Worm (Caenorhabditis elegans) whole organism, L4 larva: ENCODE results near the gene K09E9.3.
A peak's percentile ranks its signal among the peaks of the same experiment; 100 is the strongest.

ENCODE experiments used
- D1046.2 ChIP-seq: fragments of 200-800 bp; sonication (Bioruptor generic); IDR thresholded peaks from 2 replicates; pipeline ENCODE4 v1.3.6; 2022; ENCODE audit warnings: missing genetic modification characterization, missing compliant biosample characterization
- F10B5.3 ChIP-seq: sonication (generic microtip); optimal IDR thresholded peaks from 2 replicates; lab custom pipeline; 2016; ENCODE audit warnings: mild to moderate bottlenecking, missing genetic modification characterization, missing compliant biosample characterization
- F26F4.8 ChIP-seq: fragments of 200-800 bp; sonication (Bioruptor generic); conservative IDR thresholded peaks from 2 replicates; pipeline ENCODE4 v1.3.6; 2022; ENCODE audit warnings: missing genetic modification characterization, missing compliant biosample characterization
- F44E2.7 ChIP-seq: fragments of 200-800 bp; sonication (Bioruptor generic); IDR thresholded peaks from 2 replicates; pipeline ENCODE4 v2.1.2; 2022; ENCODE audit warnings: missing genetic modification characterization, missing compliant biosample characterization
- T20F7.1 ChIP-seq: fragments of 200-800 bp; sonication (Bioruptor generic); optimal IDR thresholded peaks from 2 replicates; lab custom pipeline; 2018; ENCODE audit warnings: mild to moderate bottlenecking, missing genetic modification characterization, missing compliant biosample characterization
- Y75B8A.6 ChIP-seq: fragments of 200-800 bp; sonication (Bioruptor generic); IDR thresholded peaks from 2 replicates; pipeline ENCODE4 v1.3.6; 2022; ENCODE audit warnings: missing genetic modification reagents, missing genetic modification characterization, missing compliant biosample characterization
- aha-1 ChIP-seq: fragments of 150-350 bp; peaks from one replicate; lab custom pipeline; 2014; ENCODE audit warnings: missing biosample characterization, missing genetic modification characterization
- aly-2 ChIP-seq: sonication (generic microtip); optimal IDR thresholded peaks from 2 replicates; lab custom pipeline; 2018; ENCODE audit warnings: missing biosample characterization, missing genetic modification characterization
- arid-1 ChIP-seq: fragments of 200-800 bp; sonication (Bioruptor generic); conservative IDR thresholded peaks from 2 replicates; pipeline ENCODE4 v1.3.6; 2022; ENCODE audit warnings: missing genetic modification reagents, missing genetic modification characterization, missing compliant biosample characterization
- attf-4 ChIP-seq: sonication (generic microtip); optimal IDR thresholded peaks from 3 replicates; lab custom pipeline; 2017; ENCODE audit warnings: missing biosample characterization, missing genetic modification characterization
- ceh-82 ChIP-seq: sonication (generic microtip); optimal IDR thresholded peaks from 2 replicates; lab custom pipeline; 2017; ENCODE audit warnings: missing biosample characterization, missing genetic modification characterization
- ces-1 ChIP-seq: fragments of 150-350 bp; sonication (generic microtip); optimal IDR thresholded peaks from 4 replicates; lab custom pipeline; 2014; ENCODE audit warnings: missing biosample characterization, missing genetic modification reagents, missing genetic modification characterization
- daf-12 ChIP-seq: fragments of 150-350 bp; optimal IDR thresholded peaks from 2 replicates; lab custom pipeline; 2014; ENCODE audit warnings: missing biosample characterization, missing genetic modification reagents, missing genetic modification characterization
- dmd-6 ChIP-seq: fragments of 200-800 bp; sonication (Bioruptor generic); IDR thresholded peaks from 2 replicates; pipeline ENCODE4 v1.3.6; 2022; ENCODE audit warnings: missing genetic modification reagents, missing genetic modification characterization, missing compliant biosample characterization
- dmd-8 ChIP-seq: fragments of 200-800 bp; sonication (Bioruptor generic); IDR thresholded peaks from 2 replicates; pipeline ENCODE4 v1.3.6; 2022; ENCODE audit warnings: missing genetic modification characterization, missing compliant biosample characterization
- dpl-1 ChIP-seq: fragments of 150-350 bp; optimal IDR thresholded peaks from 2 replicates; lab custom pipeline; 2014; ENCODE audit warnings: missing biosample characterization, missing genetic modification reagents, missing genetic modification characterization
- duxl-1 ChIP-seq: sonication (generic microtip); optimal IDR thresholded peaks from 2 replicates; lab custom pipeline; 2016; ENCODE audit warnings: mild to moderate bottlenecking, missing genetic modification characterization, moderate library complexity, missing compliant biosample characterization; ENCODE audit not compliant: poor library complexity
- dve-1 ChIP-seq: sonication (generic microtip); optimal IDR thresholded peaks from 2 replicates; lab custom pipeline; 2017; ENCODE audit warnings: antibody characterized with exemption, mild to moderate bottlenecking, missing genetic modification characterization, missing compliant biosample characterization; ENCODE audit not compliant: insufficient read depth
- egl-27 ChIP-seq: sonication (generic microtip); optimal IDR thresholded peaks from 3 replicates; lab custom pipeline; 2017; ENCODE audit warnings: missing biosample characterization, missing genetic modification reagents, missing genetic modification characterization
- egl-43 ChIP-seq: fragments of 200-800 bp; sonication (Bioruptor generic); IDR thresholded peaks from 2 replicates; pipeline ENCODE4 v1.3.6; 2022; ENCODE audit warnings: missing genetic modification reagents, missing genetic modification characterization, missing compliant biosample characterization
- fkh-10 ChIP-seq: fragments of 150-350 bp; optimal IDR thresholded peaks from 2 replicates; lab custom pipeline; 2014; ENCODE audit warnings: missing biosample characterization, missing genetic modification reagents, missing genetic modification characterization
- gei-8 ChIP-seq: fragments of 200-800 bp; sonication (Bioruptor generic); optimal IDR thresholded peaks from 2 replicates; lab custom pipeline; 2018; ENCODE audit warnings: mild to moderate bottlenecking, missing genetic modification characterization, missing compliant biosample characterization
- hif-1 ChIP-seq, 2 experiments: sonication (generic microtip); optimal IDR thresholded peaks; 2 replicates each; lab custom pipeline; 2016 to 2017; ENCODE audit warnings: missing compliant biosample characterization in 2 of 2, missing genetic modification characterization in 2 of 2, missing genetic modification reagents in 2 of 2, missing genotype in 2 of 2, mild to moderate bottlenecking in 1 of 2
- hlh-11 ChIP-seq: fragments of 200-800 bp; sonication (Bioruptor generic); optimal IDR thresholded peaks from 2 replicates; lab custom pipeline; 2018; ENCODE audit warnings: mild to moderate bottlenecking, missing genetic modification characterization, missing compliant biosample characterization
- jun-1 ChIP-seq: fragments of 150-350 bp; optimal IDR thresholded peaks from 2 replicates; lab custom pipeline; 2014; ENCODE audit warnings: missing biosample characterization, missing genetic modification reagents, missing genetic modification characterization
- lin-13 ChIP-seq: fragments of 150-350 bp; optimal IDR thresholded peaks from 2 replicates; lab custom pipeline; 2014; ENCODE audit warnings: missing biosample characterization, missing genetic modification reagents, missing genetic modification characterization
- lin-29 ChIP-seq: fragments of 200-800 bp; sonication (Bioruptor generic); IDR thresholded peaks from 2 replicates; pipeline ENCODE4 v1.3.6; 2022; ENCODE audit warnings: missing genetic modification reagents, missing genetic modification characterization, missing compliant biosample characterization
- lin-38 ChIP-seq: fragments of 200-800 bp; sonication (Bioruptor generic); IDR thresholded peaks from 2 replicates; pipeline ENCODE4 v1.3.6; 2022; ENCODE audit warnings: missing genetic modification reagents, missing genetic modification characterization, missing compliant biosample characterization
- lir-3 ChIP-seq: sonication (generic microtip); optimal IDR thresholded peaks from 2 replicates; lab custom pipeline; 2016; ENCODE audit warnings: mild to moderate bottlenecking, missing genetic modification characterization, missing compliant biosample characterization
- madf-9 ChIP-seq: fragments of 200-800 bp; sonication (Bioruptor generic); conservative IDR thresholded peaks from 2 replicates; pipeline ENCODE4 v1.3.6; 2022; ENCODE audit warnings: missing genetic modification reagents, missing genetic modification characterization, missing compliant biosample characterization
- mdl-1 ChIP-seq, 2 experiments: fragments of 150-350 bp in 1 of 2; sonication (generic microtip) in 1 of 2; optimal IDR thresholded peaks; 2 replicates each; lab custom pipeline; 2014 to 2017; ENCODE audit warnings: missing biosample characterization in 2 of 2, missing genetic modification characterization in 2 of 2
- mep-1 ChIP-seq: fragments of 150-350 bp; sonication (generic microtip); optimal IDR thresholded peaks from 3 replicates; lab custom pipeline; 2014; ENCODE audit warnings: missing biosample characterization, missing genetic modification characterization
- nhr-10 ChIP-seq: fragments of 150-350 bp; optimal IDR thresholded peaks from 2 replicates; lab custom pipeline; 2014; ENCODE audit warnings: missing biosample characterization, missing genetic modification characterization
- nhr-11 ChIP-seq: fragments of 150-350 bp; optimal IDR thresholded peaks from 2 replicates; lab custom pipeline; 2014; ENCODE audit warnings: missing biosample characterization, missing genetic modification characterization
- nhr-111 ChIP-seq: fragments of 200-800 bp; sonication (Bioruptor generic); optimal IDR thresholded peaks from 2 replicates; lab custom pipeline; 2018; ENCODE audit warnings: mild to moderate bottlenecking, missing genetic modification characterization, missing compliant biosample characterization
- nhr-237 ChIP-seq: sonication (generic microtip); optimal IDR thresholded peaks from 2 replicates; lab custom pipeline; 2017; ENCODE audit warnings: missing biosample characterization, missing genetic modification characterization
- nhr-41 ChIP-seq: fragments of 200-800 bp; sonication (Bioruptor generic); IDR thresholded peaks from 2 replicates; pipeline ENCODE4 v1.3.6; 2022; ENCODE audit warnings: missing genetic modification reagents, missing genetic modification characterization, missing compliant biosample characterization
- nhr-76 ChIP-seq: fragments of 150-350 bp; optimal IDR thresholded peaks from 2 replicates; lab custom pipeline; 2014; ENCODE audit warnings: missing biosample characterization, missing genetic modification characterization
- nhr-77 ChIP-seq: fragments of 150-350 bp; optimal IDR thresholded peaks from 2 replicates; lab custom pipeline; 2014; ENCODE audit warnings: missing biosample characterization, missing genetic modification characterization
- rbr-2 ChIP-seq: sonication (generic microtip); optimal IDR thresholded peaks from 2 replicates; lab custom pipeline; 2016; ENCODE audit warnings: missing genotype, missing genetic modification characterization, missing compliant biosample characterization
- skn-1 ChIP-seq: fragments of 150-350 bp; optimal IDR thresholded peaks from 2 replicates; lab custom pipeline; 2014; ENCODE audit warnings: missing biosample characterization, missing genetic modification characterization
- snpc-4 ChIP-seq: fragments of 150-350 bp; optimal IDR thresholded peaks from 2 replicates; lab custom pipeline; 2014; ENCODE audit warnings: missing biosample characterization, missing genetic modification characterization
- tra-1 ChIP-seq: fragments of 200-800 bp; sonication (Bioruptor generic); IDR thresholded peaks from 2 replicates; pipeline ENCODE4 v1.3.6; 2022; ENCODE audit warnings: missing genetic modification reagents, missing genetic modification characterization, missing compliant biosample characterization
- unc-39 ChIP-seq: sonication (generic microtip); optimal IDR thresholded peaks from 2 replicates; lab custom pipeline; 2017; ENCODE audit warnings: missing biosample characterization, missing genetic modification characterization
- unc-62 ChIP-seq, 3 experiments: fragments of 150-350 bp in 1 of 3; sonication (generic microtip); optimal IDR thresholded peaks in 2 of 3; peaks in 1 of 3; 1 replicate in 1 of 3; 2 replicates in 2 of 3; lab custom pipeline; 2014 to 2017; ENCODE audit warnings: missing biosample characterization in 3 of 3, missing genetic modification characterization in 3 of 3, missing genetic modification reagents in 3 of 3, missing genotype in 1 of 3
- vab-7 ChIP-seq: fragments of 200-800 bp; sonication (Bioruptor generic); IDR thresholded peaks from 2 replicates; pipeline ENCODE4 v1.3.6; 2022; ENCODE audit warnings: missing genetic modification reagents, missing genetic modification characterization, missing compliant biosample characterization
- zag-1 ChIP-seq: fragments of 150-350 bp; optimal IDR thresholded peaks from 2 replicates; lab custom pipeline; 2014; ENCODE audit warnings: missing biosample characterization, missing genetic modification characterization
- zfp-2 ChIP-seq: sonication (generic microtip); optimal IDR thresholded peaks from 2 replicates; lab custom pipeline; 2016; ENCODE audit warnings: mild to moderate bottlenecking, missing genetic modification characterization, missing compliant biosample characterization
- zip-2 ChIP-seq: fragments of 150-350 bp; optimal IDR thresholded peaks from 2 replicates; lab custom pipeline; 2014; ENCODE audit warnings: missing biosample characterization, missing genetic modification characterization

The K09E9.3 gene

ce11 chrX:15616443-15616842 is 2.8 kb upstream of the K09E9.3 start, which contains the start of gene ergi-3 (continued):
- TF ChIP-seq daf-12 (tag; lab: Kevin White, UChicago) (no peak), zip-2 (no peak), madf-9 (GFP tag; lab: Robert Waterston, UW) (no peak), jun-1 (tag; lab: Kevin White, UChicago) (no peak), dmd-8 (GFP tag; lab: Robert Waterston, UW) (no peak), snpc-4 (tag; lab: Kevin White, UChicago) (no peak), zag-1 (tag; lab: Kevin White, UChicago) (no peak), hif-1 (tag; optimal IDR thresholded peaks at IDR 0.05; lab: Kevin White, UChicago) (peak in 1 of 2 experiments; percentile 15), lin-13 (GFP tag; lab: Kevin White, UChicago) (peak; percentile 55), nhr-41 (GFP tag; lab: Robert Waterston, UW) (no peak), D1046.2 (GFP tag; lab: Robert Waterston, UW) (no peak), Y75B8A.6 (GFP tag; lab: Robert Waterston, UW) (no peak), nhr-11 (tag; lab: Kevin White, UChicago) (peak; percentile 3), nhr-77 (tag; lab: Kevin White, UChicago) (peak; percentile 66), lir-3 (no peak), dve-1 (tag; lab: Kevin White, UChicago) (peak; percentile 81), lin-29 (no peak), F44E2.7 (GFP tag; lab: Robert Waterston, UW) (no peak), nhr-10 (tag; lab: Kevin White, UChicago) (no peak), egl-43 (GFP tag; lab: Robert Waterston, UW) (no peak), mdl-1 (tag; optimal IDR thresholded peaks at IDR 0.05; lab: Kevin White, UChicago) (peak in 1 of 2 experiments; percentile 51), zfp-2 (tag; lab: Kevin White, UChicago) (no peak), tra-1 (GFP tag; lab: Robert Waterston, UW) (no peak), gei-8 (GFP tag; lab: Kevin White, UChicago) (no peak), nhr-111 (GFP tag; lab: Kevin White, UChicago) (no peak), ceh-82 (tag; lab: Kevin White, UChicago) (no peak)

DNA sequence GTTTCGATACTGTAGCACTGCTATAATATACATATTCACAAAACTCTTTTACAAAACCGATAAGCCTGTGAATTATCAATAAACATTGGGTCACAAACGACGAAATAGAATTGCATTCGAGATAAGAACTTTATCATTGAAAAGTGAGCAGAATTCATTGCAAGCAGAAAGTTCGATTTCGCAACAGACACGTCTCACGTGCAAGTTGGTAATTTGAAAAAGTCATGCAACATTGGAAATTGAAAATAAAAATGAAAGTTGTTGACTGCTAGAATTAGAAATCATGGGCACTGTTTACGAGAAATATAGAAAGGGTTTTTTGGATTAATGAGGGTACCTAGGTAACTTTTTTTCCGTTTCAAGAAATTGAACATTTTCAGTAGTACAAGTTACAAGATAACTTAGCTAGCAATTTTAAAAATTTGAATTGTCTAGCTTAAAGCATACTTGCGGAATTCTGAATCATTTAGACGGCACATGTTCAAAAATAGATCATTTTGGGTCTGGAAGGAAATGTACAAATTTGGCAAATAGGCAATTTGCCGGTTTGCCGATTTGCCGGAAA is 3.0 kb downstream of the K09E9.3 start:
- TF ChIP-seq T20F7.1 (GFP tag; lab: Kevin White, UChicago): peak; percentile 81
- no peak for TF ChIP-seq rbr-2 (tag; lab: Kevin White, UChicago)
- TF ChIP-seq unc-62 (GFP tag; optimal IDR thresholded peaks at IDR 0.05 in 1 of 2; lab: Kevin White, UChicago): peak in 1 of 2 experiments; percentile 90
- TF ChIP-seq unc-62 (tag; optimal IDR thresholded peaks at IDR 0.05; lab: Kevin White, UChicago): no peak
- TF ChIP-seq unc-39: no peak
- TF ChIP-seq fkh-10 (GFP tag; lab: Kevin White, UChicago): no peak
- TF ChIP-seq skn-1 (tag; lab: Kevin White, UChicago): no peak
- TF ChIP-seq arid-1 (GFP tag; lab: Robert Waterston, UW): peak; percentile 66
- no peak for TF ChIP-seq F26F4.8
- TF ChIP-seq dmd-6: peak; percentile 94
- peak; percentile 89 for TF ChIP-seq aha-1 (tag; lab: Kevin White, UChicago)
- 0 out of 2 replicates have a peak, but pooled peaks have one; percentile 8 for TF ChIP-seq dmd-8 (GFP tag; lab: Robert Waterston, UW)
- no peak for TF ChIP-seq attf-4 (tag; lab: Kevin White, UChicago)
- no peak for TF ChIP-seq egl-27 (tag; lab: Kevin White, UChicago)
- TF ChIP-seq duxl-1 (tag; lab: Kevin White, UChicago): no peak
- TF ChIP-seq lin-29: no peak
- TF ChIP-seq nhr-76 (tag; lab: Kevin White, UChicago): no peak
- TF ChIP-seq jun-1 (tag; lab: Kevin White, UChicago): peak; percentile 12
- peak; percentile 49 for TF ChIP-seq dpl-1 (GFP tag; lab: Kevin White, UChicago)
- no peak for TF ChIP-seq egl-43 (GFP tag; lab: Robert Waterston, UW)
- TF ChIP-seq nhr-237 (tag; lab: Kevin White, UChicago): no peak
- no peak for TF ChIP-seq ces-1 (GFP tag; lab: Kevin White, UChicago)
- TF ChIP-seq mep-1: peak; percentile 93
- peak; percentile 93 for TF ChIP-seq hlh-11 (tag; lab: Kevin White, UChicago)
- peak; percentile 17; the same call in 1 of the 2 replicates for TF ChIP-seq vab-7 (GFP tag; lab: Robert Waterston, UW)
- TF ChIP-seq aly-2: no peak
- no peak for TF ChIP-seq F10B5.3 (tag; lab: Kevin White, UChicago)
- peak; percentile 37; the same call in 1 of the 2 replicates for TF ChIP-seq lin-38 (GFP tag; lab: Robert Waterston, UW)
- no peak; the same call in 1 of the 2 replicates for TF ChIP-seq Y75B8A.6 (GFP tag; lab: Robert Waterston, UW)
- TF ChIP-seq ceh-82 (tag; lab: Kevin White, UChicago): no peak
- no peak for TF ChIP-seq F44E2.7 (GFP tag; lab: Robert Waterston, UW)
